Fruit fly (Drosophila melanogaster) whole organism: ENCODE measurements around the gene CG15263.

Experiments used
- CG8478 ChIP-seq: fragments of >200 bp; optimal IDR thresholded peaks from 2 replicates; lab custom pipeline; 2018; ENCODE audit warnings: inconsistent platforms
- Dll ChIP-seq: fragments of >200 bp; optimal IDR thresholded peaks from 2 replicates; lab custom pipeline; 2017
- EcR ChIP-seq, 2 experiments: fragments of >200 bp; optimal IDR thresholded peaks; 2 replicates each; lab custom pipeline; 2017; ENCODE audit warnings: missing biosample characterization in 2 of 2, missing genetic modification characterization in 2 of 2, missing genetic modification reagents in 2 of 2
- pan ChIP-seq: fragments of >200 bp; optimal IDR thresholded peaks from 2 replicates; lab custom pipeline; 2017
- psq ChIP-seq: fragments of >200 bp; optimal IDR thresholded peaks from 2 replicates; lab custom pipeline; 2017
- usp ChIP-seq: fragments of >200 bp; optimal IDR thresholded peaks from 2 replicates; lab custom pipeline; 2017; ENCODE audit warnings: missing biosample characterization, missing genetic modification characterization, mixed read lengths

Gene CG15263

DNA sequence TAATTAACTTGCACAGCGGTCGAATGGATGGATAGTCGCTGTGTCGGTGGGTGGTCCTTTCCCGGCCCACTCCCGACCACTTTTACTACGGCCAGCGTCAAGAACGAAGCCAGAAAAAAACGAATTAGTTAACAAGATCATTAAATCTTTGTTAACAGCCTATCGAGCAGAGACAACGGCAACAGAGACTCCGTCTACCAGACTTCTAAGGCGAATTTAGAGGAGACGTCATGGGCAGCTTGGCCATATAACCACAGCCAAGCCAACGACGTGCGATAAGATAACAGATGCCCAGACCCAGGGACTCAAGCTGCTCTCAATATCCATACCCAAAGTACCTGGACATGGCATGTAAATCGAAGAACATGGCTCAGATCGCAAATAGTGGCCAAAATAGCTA, 45.8 kb downstream of the CG15263 start:
- TF ChIP-seq pan (lab: Kevin White, UChicago) (no peak), usp (GFP tag; lab: Kevin White, UChicago) (no peak), psq (lab: Kevin White, UChicago) (no peak), CG8478 (lab: Kevin White, UChicago) (no peak), EcR (GFP tag; optimal IDR thresholded peaks at IDR 0.05; lab: Kevin White, UChicago) (no peak), Dll (no peak)

DNA sequence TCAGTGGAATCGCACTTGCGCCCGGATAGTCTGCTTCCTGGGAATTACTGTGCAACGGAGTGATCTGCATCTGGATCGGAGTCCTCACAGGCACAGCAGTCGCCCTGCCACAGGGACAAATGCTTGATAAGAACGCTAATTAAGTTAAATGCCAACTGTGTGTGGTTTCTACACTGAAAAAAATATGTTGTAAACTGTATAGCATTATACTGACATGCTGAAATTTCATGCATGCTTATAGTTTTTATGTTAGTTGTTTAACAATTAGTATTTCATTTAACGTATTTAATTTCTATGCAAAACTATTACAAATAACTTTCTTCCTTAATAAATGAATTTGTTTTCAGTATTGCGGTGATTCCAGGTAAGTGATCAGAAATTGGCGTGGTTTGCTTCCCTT, 46.6 kb downstream of the CG15263 start:
- no peak for TF ChIP-seq usp (GFP tag; lab: Kevin White, UChicago)
- TF ChIP-seq Dll = no peak
- no peak for TF ChIP-seq psq (lab: Kevin White, UChicago)

DNA sequence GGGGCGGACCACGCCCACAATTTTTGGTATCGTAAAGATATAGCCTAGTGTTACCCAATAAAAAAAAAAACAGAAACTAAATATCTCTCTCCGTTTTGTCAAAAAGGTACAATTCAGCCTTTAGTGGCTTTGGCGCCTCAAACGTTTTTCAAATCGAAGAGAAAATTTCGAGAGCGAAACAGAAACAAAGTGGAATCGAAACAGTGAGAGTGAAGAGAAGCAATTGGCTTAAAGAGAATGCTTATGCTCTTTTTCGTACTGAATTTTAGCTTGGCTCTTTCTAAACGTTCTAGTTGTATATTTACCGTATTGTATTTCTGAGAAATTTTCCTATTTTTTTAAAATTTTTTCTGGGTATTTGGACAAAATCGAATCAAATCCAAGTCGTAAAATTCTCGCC, 47.8 kb downstream of the CG15263 start:
- TF ChIP-seq psq (lab: Kevin White, UChicago) (no peak), Dll (no peak), EcR (GFP tag; optimal IDR thresholded peaks at IDR 0.05; lab: Kevin White, UChicago) (no peak), usp (GFP tag; lab: Kevin White, UChicago) (no peak), pan (lab: Kevin White, UChicago) (no peak), CG8478 (lab: Kevin White, UChicago) (no peak)

DNA sequence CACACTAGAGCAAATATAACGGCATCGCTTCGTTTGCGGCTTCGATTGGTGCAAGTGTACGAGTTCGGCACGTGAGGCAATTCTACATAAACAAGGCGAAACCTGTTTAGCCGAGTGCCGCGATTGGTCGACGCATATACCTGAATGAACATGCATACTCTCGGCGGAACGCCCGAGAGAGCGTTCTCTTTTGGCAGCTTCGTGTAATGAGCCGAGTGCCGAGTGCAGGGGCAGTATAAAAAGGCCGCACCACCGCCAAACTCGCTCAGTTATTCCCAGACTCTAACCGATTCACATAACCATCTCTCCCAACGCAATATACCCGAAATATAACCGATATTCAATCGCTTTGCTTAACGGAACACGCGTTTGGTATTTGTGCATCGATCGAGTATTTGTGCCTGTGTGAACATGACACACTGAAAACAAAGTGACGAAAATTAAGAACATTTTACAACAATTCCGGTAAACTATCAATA, 48.8 kb downstream of the CG15263 start, which contains the start of gene esg:
esg (plus strand) TSS at position 265 of the 479 bp plus-strand sequence.
- TF ChIP-seq CG8478 (lab: Kevin White, UChicago) (no peak), Dll (peak; percentile 6)
